Worm (Caenorhabditis elegans) whole organism, L2 larva: ENCODE measurements around the gene spe-51.

ENCODE experiments used
- C34F6.9 ChIP-seq: fragments of 150-350 bp; optimal IDR thresholded peaks from 2 replicates; lab custom pipeline; 2014; ENCODE audit warnings: missing biosample characterization, missing genetic modification characterization
- R02D3.7 ChIP-seq: fragments of 150-350 bp; optimal IDR thresholded peaks from 2 replicates; lab custom pipeline; 2014; ENCODE audit warnings: missing biosample characterization, missing genetic modification characterization
- alr-1 ChIP-seq: fragments of 150-350 bp; optimal IDR thresholded peaks from 2 replicates; lab custom pipeline; 2014; ENCODE audit warnings: missing biosample characterization, missing genetic modification characterization
- aly-2 ChIP-seq: fragments of 150-350 bp; optimal IDR thresholded peaks from 2 replicates; lab custom pipeline; 2014; ENCODE audit warnings: missing biosample characterization, missing genetic modification characterization
- ama-1 ChIP-seq: fragments of 150-350 bp; optimal IDR thresholded peaks from 2 replicates; lab custom pipeline; 2018; ENCODE audit warnings: inconsistent platforms
- blmp-1 ChIP-seq: sonication (generic microtip); optimal IDR thresholded peaks from 2 replicates; lab custom pipeline; 2017; ENCODE audit warnings: missing genetic modification characterization, mild to moderate bottlenecking, missing compliant biosample characterization, antibody characterized with exemption, moderate library complexity; ENCODE audit not compliant: insufficient read depth
- crh-2 ChIP-seq: sonication (generic microtip); optimal IDR thresholded peaks from 2 replicates; lab custom pipeline; 2017; ENCODE audit warnings: missing biosample characterization, missing genetic modification characterization
- dmd-4 ChIP-seq: sonication (generic microtip); optimal IDR thresholded peaks from 2 replicates; lab custom pipeline; 2017; ENCODE audit warnings: missing biosample characterization, missing genetic modification characterization
- egl-27 ChIP-seq: sonication (generic microtip); optimal IDR thresholded peaks from 3 replicates; lab custom pipeline; 2017; ENCODE audit warnings: missing biosample characterization, missing genetic modification reagents, missing genetic modification characterization
- elt-1 ChIP-seq: fragments of 150-350 bp; optimal IDR thresholded peaks from 2 replicates; lab custom pipeline; 2014; ENCODE audit warnings: missing biosample characterization, missing genetic modification characterization
- elt-3 ChIP-seq: sonication (generic microtip); optimal IDR thresholded peaks from 2 replicates; lab custom pipeline; 2017; ENCODE audit warnings: missing biosample characterization, missing genetic modification characterization
- lin-13 ChIP-seq: fragments of 150-350 bp; optimal IDR thresholded peaks from 2 replicates; lab custom pipeline; 2014; ENCODE audit warnings: missing biosample characterization, missing genetic modification reagents, missing genetic modification characterization
- lsy-2 ChIP-seq, 2 experiments: fragments of 150-350 bp in 1 of 2; sonication (generic microtip) in 1 of 2; optimal IDR thresholded peaks; 2 replicates each; lab custom pipeline; 2014 to 2017; ENCODE audit warnings: missing biosample characterization in 2 of 2, missing genetic modification characterization in 2 of 2
- mdl-1 ChIP-seq, 2 experiments: fragments of 150-350 bp in 1 of 2; sonication (generic microtip) in 1 of 2; optimal IDR thresholded peaks; 2 replicates each; lab custom pipeline; 2017; ENCODE audit warnings: missing biosample characterization in 2 of 2, missing genetic modification characterization in 2 of 2
- nhr-10 ChIP-seq: sonication (generic microtip); optimal IDR thresholded peaks from 2 replicates; lab custom pipeline; 2017; ENCODE audit warnings: missing biosample characterization, missing genetic modification characterization
- nhr-129 ChIP-seq: fragments of 150-350 bp; optimal IDR thresholded peaks from 2 replicates; lab custom pipeline; 2014; ENCODE audit warnings: missing biosample characterization, missing genetic modification characterization
- nhr-21 ChIP-seq: fragments of 150-350 bp; optimal IDR thresholded peaks from 2 replicates; lab custom pipeline; 2014; ENCODE audit warnings: missing biosample characterization, missing genetic modification characterization
- nhr-23 ChIP-seq: fragments of 150-350 bp; optimal IDR thresholded peaks from 2 replicates; lab custom pipeline; 2014; ENCODE audit warnings: missing biosample characterization, missing genetic modification reagents, missing genetic modification characterization
- nhr-237 ChIP-seq: fragments of 150-350 bp; optimal IDR thresholded peaks from 2 replicates; lab custom pipeline; 2014; ENCODE audit warnings: missing biosample characterization, missing genetic modification characterization
- nhr-25 ChIP-seq: fragments of 150-350 bp; sonication (generic microtip); optimal IDR thresholded peaks from 3 replicates; lab custom pipeline; 2014; ENCODE audit warnings: missing biosample characterization, missing genetic modification characterization
- nhr-6 ChIP-seq: fragments of 150-350 bp; optimal IDR thresholded peaks from 2 replicates; lab custom pipeline; 2014; ENCODE audit warnings: missing biosample characterization, missing genetic modification characterization
- nhr-77 ChIP-seq: fragments of 150-350 bp; optimal IDR thresholded peaks from 2 replicates; lab custom pipeline; 2014; ENCODE audit warnings: missing biosample characterization, missing genetic modification characterization
- sem-4 ChIP-seq: fragments of 150-350 bp; optimal IDR thresholded peaks from 2 replicates; lab custom pipeline; 2014; ENCODE audit warnings: missing biosample characterization, missing genetic modification reagents, missing genetic modification characterization
- skn-1 ChIP-seq: sonication (generic microtip); optimal IDR thresholded peaks from 2 replicates; lab custom pipeline; 2017; ENCODE audit warnings: missing biosample characterization, missing genetic modification characterization
- sma-3 ChIP-seq: sonication (generic microtip); optimal IDR thresholded peaks from 2 replicates; lab custom pipeline; 2016; ENCODE audit warnings: missing genetic modification reagents, missing genetic modification characterization, missing compliant biosample characterization
- sma-9 ChIP-seq, 2 experiments: fragments of 150-350 bp in 1 of 2; sonication (generic microtip) in 1 of 2; optimal IDR thresholded peaks; 2 replicates each; lab custom pipeline; 2014 to 2016; ENCODE audit warnings: missing genetic modification characterization in 2 of 2, mild to moderate bottlenecking in 1 of 2, missing biosample characterization in 1 of 2, missing compliant biosample characterization in 1 of 2, missing genetic modification reagents in 1 of 2, moderate library complexity in 1 of 2
- snpc-4 ChIP-seq: fragments of 150-350 bp; optimal IDR thresholded peaks from 2 replicates; lab custom pipeline; 2014; ENCODE audit warnings: missing biosample characterization, missing genetic modification characterization
- unc-39 ChIP-seq: fragments of 150-350 bp; optimal IDR thresholded peaks from 2 replicates; lab custom pipeline; 2014; ENCODE audit warnings: missing biosample characterization, missing genetic modification characterization
- unc-55 ChIP-seq: fragments of 150-350 bp; sonication (generic microtip); optimal IDR thresholded peaks from 3 replicates; lab custom pipeline; 2014; ENCODE audit warnings: missing biosample characterization, missing genetic modification reagents, missing genetic modification characterization
- unc-62 ChIP-seq: fragments of 150-350 bp; optimal IDR thresholded peaks from 2 replicates; lab custom pipeline; 2014; ENCODE audit warnings: missing biosample characterization, missing genetic modification reagents, missing genetic modification characterization
- zag-1 ChIP-seq: fragments of 150-350 bp; optimal IDR thresholded peaks from 2 replicates; lab custom pipeline; 2014; ENCODE audit warnings: missing biosample characterization, missing genetic modification characterization
- ztf-1 ChIP-seq: fragments of 200-800 bp; sonication (Bioruptor generic); conservative IDR thresholded peaks from 2 replicates; pipeline ENCODE4 v1.3.6; 2022; ENCODE audit warnings: missing genetic modification characterization, missing compliant biosample characterization
- ztf-11 ChIP-seq: sonication (generic microtip); optimal IDR thresholded peaks from 2 replicates; lab custom pipeline; 2017; ENCODE audit warnings: missing biosample characterization, missing genetic modification characterization

Gene spe-51

DNA sequence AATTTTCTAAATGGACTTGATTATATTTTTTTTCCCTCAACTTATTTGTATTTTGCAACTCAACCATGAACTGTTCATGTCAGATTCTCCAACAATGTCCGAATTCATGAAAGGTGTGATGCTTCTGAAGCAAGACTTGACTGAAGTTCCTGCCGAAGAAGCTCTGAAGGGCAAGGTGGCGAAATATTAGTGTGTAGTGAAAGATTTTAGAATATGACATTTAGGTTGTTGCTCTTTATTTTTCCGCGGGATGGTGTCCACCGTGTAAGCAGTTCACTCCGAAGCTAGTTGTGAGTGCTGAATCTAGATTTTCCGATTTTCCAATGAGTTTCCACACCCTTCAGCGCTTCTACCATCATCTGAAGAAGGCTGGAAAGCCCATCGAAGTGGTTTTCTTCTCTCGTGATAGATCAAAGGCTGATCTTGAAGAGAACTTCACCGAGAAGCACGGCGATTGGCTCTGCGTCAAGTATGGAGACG, 40.2 kb upstream of the spe-51 start, which contains the start of gene F29B9.5:
F29B9.5 (plus strand) TSS at position 51 of the 480 bp plus-strand sequence.
- no peak for TF ChIP-seq nhr-6 (tag; lab: Kevin White, UChicago)

- TF ChIP-seq ztf-11: no peak
- TF ChIP-seq lin-13 (GFP tag; lab: Kevin White, UChicago): no peak
- TF ChIP-seq unc-39 (tag; lab: Kevin White, UChicago): no peak
- no peak for TF ChIP-seq ztf-1 (GFP tag; lab: Robert Waterston, UW)
- TF ChIP-seq unc-55 (GFP tag; lab: Kevin White, UChicago): no peak
- no peak for TF ChIP-seq nhr-23
- no peak for TF ChIP-seq crh-2 (tag; lab: Kevin White, UChicago)
- TF ChIP-seq mdl-1 (tag; optimal IDR thresholded peaks at IDR 0.05; lab: Kevin White, UChicago): no peak
- TF ChIP-seq alr-1 (tag; lab: Kevin White, UChicago): no peak
- TF ChIP-seq nhr-21 (tag; lab: Kevin White, UChicago): no peak
- TF ChIP-seq C34F6.9: no peak
- TF ChIP-seq elt-1 (tag; lab: Kevin White, UChicago): no peak
- no peak for TF ChIP-seq sma-9 (GFP tag; optimal IDR thresholded peaks at IDR 0.05; lab: Kevin White, UChicago)
- TF ChIP-seq sma-9 (tag; optimal IDR thresholded peaks at IDR 0.05; lab: Kevin White, UChicago): no peak
- TF ChIP-seq, all 48 proteins: peak for 0
Measured at ce11 chrIV:4652962-4653361, 39.6 kb upstream of the spe-51 start, which contains the start of gene psr-1. TSS of gene psr-1 (plus strand) at chrIV:4653262.

DNA sequence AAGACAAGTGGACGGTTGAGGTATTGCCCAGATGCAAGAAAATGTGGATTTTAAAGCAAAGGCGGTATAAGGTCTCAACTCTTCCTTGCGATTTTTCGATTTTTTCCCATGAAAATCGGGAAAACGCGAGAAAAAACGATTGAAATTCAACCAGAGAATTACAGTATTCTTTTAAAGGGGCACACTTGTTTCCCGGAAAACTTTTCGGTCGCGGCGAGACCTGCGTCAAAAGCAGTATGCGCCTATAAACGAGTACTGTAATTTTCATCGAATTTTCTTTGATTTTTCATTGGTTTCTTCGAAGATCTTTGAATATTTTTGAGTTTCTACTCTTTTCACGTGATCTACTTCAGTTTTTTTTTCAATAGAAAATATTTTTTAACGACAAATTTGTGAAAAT, 38.9 kb upstream of the spe-51 start:
- TF ChIP-seq R02D3.7: no peak
- TF ChIP-seq snpc-4 (tag; lab: Kevin White, UChicago): no peak
- TF ChIP-seq ztf-1 (GFP tag; lab: Robert Waterston, UW): no peak
- no peak for TF ChIP-seq sma-3 (GFP tag; lab: Kevin White, UChicago)
- no peak for TF ChIP-seq mdl-1 (tag; optimal IDR thresholded peaks at IDR 0.05; lab: Kevin White, UChicago)
- TF ChIP-seq egl-27 (tag; lab: Kevin White, UChicago): no peak
- TF ChIP-seq dmd-4: no peak
- TF ChIP-seq nhr-21 (tag; lab: Kevin White, UChicago): no peak
- no peak for TF ChIP-seq nhr-23
- TF ChIP-seq sem-4 (tag; lab: Kevin White, UChicago): no peak
- no peak for TF ChIP-seq nhr-237 (tag; lab: Kevin White, UChicago)
- no peak for TF ChIP-seq sma-9 (GFP tag; optimal IDR thresholded peaks at IDR 0.05; lab: Kevin White, UChicago)
- no peak for TF ChIP-seq sma-9 (tag; optimal IDR thresholded peaks at IDR 0.05; lab: Kevin White, UChicago)
- no peak for TF ChIP-seq lin-13 (GFP tag; lab: Kevin White, UChicago)
- TF ChIP-seq ama-1 (lab: Kevin White, UChicago): no peak

- TF ChIP-seq nhr-129: no peak
- TF ChIP-seq zag-1 (tag; lab: Kevin White, UChicago): no peak
- TF ChIP-seq mdl-1 (tag; optimal IDR thresholded peaks at IDR 0.05; lab: Kevin White, UChicago): no peak
- TF ChIP-seq dmd-4: no peak
- TF ChIP-seq blmp-1 (tag; lab: Kevin White, UChicago): no peak
- TF ChIP-seq nhr-10: no peak
- TF ChIP-seq sem-4 (tag; lab: Kevin White, UChicago): no peak
- no peak for TF ChIP-seq lsy-2 (tag; optimal IDR thresholded peaks at IDR 0.05; lab: Kevin White, UChicago)
- TF ChIP-seq ztf-11: no peak
- no peak for TF ChIP-seq unc-62 (GFP tag; lab: Kevin White, UChicago)
Measured at ce11 chrIV:4655979-4656378, 36.6 kb upstream of the spe-51 start.

DNA sequence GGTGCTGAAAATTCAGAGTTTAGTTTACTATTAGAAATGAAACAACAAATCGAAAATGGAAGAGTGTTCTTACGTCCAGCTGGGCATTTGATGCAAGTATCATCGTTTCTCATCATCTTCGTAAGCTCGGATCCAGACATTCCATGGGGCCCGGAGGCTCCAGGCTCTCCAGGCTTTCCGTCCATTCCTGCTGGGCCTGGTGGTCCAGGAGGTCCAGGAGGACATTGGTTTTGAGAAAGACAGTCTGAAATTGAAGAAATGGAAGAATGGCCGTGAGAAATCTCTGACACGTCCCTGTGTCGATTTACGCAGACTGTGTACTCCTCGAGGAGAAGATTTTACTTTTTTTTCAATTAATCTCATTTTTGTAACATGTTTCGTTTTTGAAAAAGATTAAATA, 36.2 kb upstream of the spe-51 start:
- no peak for TF ChIP-seq nhr-10

ce11 chrIV:4657874-4658273, 34.7 kb upstream of the spe-51 start, which contains the start of gene col-111:
TSS of gene col-111 (minus strand) at chrIV:4657974.
- TF ChIP-seq C34F6.9 (no peak), blmp-1 (tag; lab: Kevin White, UChicago) (no peak), elt-3 (tag; lab: Kevin White, UChicago) (no peak), nhr-237 (tag; lab: Kevin White, UChicago) (no peak), nhr-6 (tag; lab: Kevin White, UChicago) (no peak), ztf-1 (GFP tag; lab: Robert Waterston, UW) (no peak), nhr-77 (tag; lab: Kevin White, UChicago) (no peak), skn-1 (tag; lab: Kevin White, UChicago) (no peak), nhr-25 (tag; lab: Kevin White, UChicago) (no peak), unc-39 (tag; lab: Kevin White, UChicago) (no peak), aly-2 (no peak), elt-1 (tag; lab: Kevin White, UChicago) (no peak), R02D3.7 (no peak), unc-62 (GFP tag; lab: Kevin White, UChicago) (no peak)
